Worm (Caenorhabditis elegans) whole organism, L1 larva: ENCODE results near the gene btb-20.

Experiments used
- C34B4.2 ChIP-seq: sonication (generic microtip); optimal IDR thresholded peaks from 2 replicates; lab custom pipeline; 2017; ENCODE audit warnings: mild to moderate bottlenecking, missing genetic modification characterization, missing compliant biosample characterization
- Y116A8C.19 ChIP-seq: sonication (generic microtip); optimal IDR thresholded peaks from 2 replicates; lab custom pipeline; 2016; ENCODE audit warnings: missing compliant biosample characterization, missing genetic modification characterization, borderline replicate concordance
- ama-1 ChIP-seq: fragments of 150-350 bp; optimal IDR thresholded peaks from 2 replicates; lab custom pipeline; 2014
- blmp-1 ChIP-seq: fragments of 150-350 bp; optimal IDR thresholded peaks from 2 replicates; lab custom pipeline; 2014; ENCODE audit warnings: missing biosample characterization, missing genetic modification characterization
- ceh-82 ChIP-seq, 3 experiments: fragments of 150-350 bp in 1 of 3; sonication (generic microtip) in 2 of 3; optimal IDR thresholded peaks; 2 replicates each; lab custom pipeline; 2014 to 2017; ENCODE audit warnings: missing biosample characterization in 3 of 3, missing genetic modification characterization in 3 of 3
- ceh-88 ChIP-seq: fragments of 200-800 bp; sonication (Bioruptor generic); IDR thresholded peaks from 2 replicates; pipeline ENCODE4 v1.3.6; 2022; ENCODE audit warnings: missing genetic modification characterization, missing compliant biosample characterization
- dpl-1 ChIP-seq, 3 experiments: fragments of 150-350 bp in 2 of 3; sonication (generic microtip) in 1 of 3; optimal IDR thresholded peaks; 2 replicates each; lab custom pipeline; 2014 to 2017; ENCODE audit warnings: missing biosample characterization in 3 of 3, missing genetic modification characterization in 3 of 3, missing genetic modification reagents in 3 of 3
- dsc-1 ChIP-seq: sonication (generic microtip); optimal IDR thresholded peaks from 2 replicates; lab custom pipeline; 2016; ENCODE audit warnings: mild to moderate bottlenecking, missing genetic modification characterization, missing compliant biosample characterization
- efl-1 ChIP-seq, 4 experiments: fragments of 150-350 bp; optimal IDR thresholded peaks in 3 of 4; peaks in 1 of 4; 1 replicate in 1 of 4; 2 replicates in 3 of 4; lab custom pipeline; 2014; ENCODE audit warnings: missing biosample characterization in 2 of 4, missing genetic modification characterization in 2 of 4, missing genetic modification reagents in 2 of 4
- efl-3 ChIP-seq: fragments of 200-800 bp; sonication (Bioruptor generic); optimal IDR thresholded peaks from 2 replicates; lab custom pipeline; 2018; ENCODE audit warnings: mild to moderate bottlenecking, missing genetic modification characterization, missing compliant biosample characterization
- egl-13 ChIP-seq: sonication (generic microtip); optimal IDR thresholded peaks from 2 replicates; lab custom pipeline; 2016; ENCODE audit warnings: missing genotype, missing genetic modification reagents, missing genetic modification characterization, missing compliant biosample characterization
- elt-3 ChIP-seq, 6 experiments: fragments of 150-350 bp in 1 of 6; sonication (generic microtip); optimal IDR thresholded peaks; 2 replicates each; lab custom pipeline; 2017 to 2018; ENCODE audit warnings: missing biosample characterization in 6 of 6, missing genetic modification characterization in 6 of 6, inconsistent platforms in 1 of 6
- ets-5 ChIP-seq: fragments of 200-800 bp; sonication (Bioruptor generic); IDR thresholded peaks from 2 replicates; pipeline ENCODE4 v1.3.6; 2022; ENCODE audit warnings: missing genetic modification characterization, missing compliant biosample characterization
- grh-1 ChIP-seq: fragments of 200-800 bp; sonication (Bioruptor generic); IDR thresholded peaks from 2 replicates; pipeline ENCODE4 v1.3.6; 2022; ENCODE audit warnings: missing genetic modification reagents, missing genetic modification characterization, missing compliant biosample characterization
- irx-1 ChIP-seq: sonication (generic microtip); optimal IDR thresholded peaks from 2 replicates; lab custom pipeline; 2016; ENCODE audit warnings: missing genetic modification characterization, missing compliant biosample characterization
- jun-1 ChIP-seq: fragments of 150-350 bp; optimal IDR thresholded peaks from 2 replicates; lab custom pipeline; 2014; ENCODE audit warnings: missing biosample characterization, missing genetic modification reagents, missing genetic modification characterization
- lin-13 ChIP-seq: fragments of 150-350 bp; optimal IDR thresholded peaks from 2 replicates; lab custom pipeline; 2014; ENCODE audit warnings: missing biosample characterization, missing genetic modification reagents, missing genetic modification characterization
- lin-14 ChIP-seq: fragments of 200-800 bp; sonication (Bioruptor generic); optimal IDR thresholded peaks from 2 replicates; lab custom pipeline; 2018; ENCODE audit warnings: mild to moderate bottlenecking, missing genetic modification characterization, moderate library complexity, missing compliant biosample characterization
- lin-15B ChIP-seq: fragments of 150-350 bp; sonication (generic microtip); optimal IDR thresholded peaks from 3 replicates; lab custom pipeline; 2014; ENCODE audit warnings: missing biosample characterization, missing genetic modification characterization
- lin-35 ChIP-seq, 2 experiments: fragments of 150-350 bp; optimal IDR thresholded peaks; 2 replicates each; lab custom pipeline; 2014; ENCODE audit warnings: missing biosample characterization in 2 of 2, missing genetic modification characterization in 2 of 2, missing genetic modification reagents in 2 of 2
- lin-39 ChIP-seq: fragments of 150-350 bp; optimal IDR thresholded peaks from 2 replicates; lab custom pipeline; 2014; ENCODE audit warnings: missing biosample characterization, missing genetic modification reagents, missing genetic modification characterization
- mab-9 ChIP-seq: fragments of 200-800 bp; sonication (Bioruptor generic); IDR thresholded peaks from 2 replicates; pipeline ENCODE4 v1.3.6; 2022; ENCODE audit warnings: missing genetic modification reagents, missing genetic modification characterization, missing compliant biosample characterization
- mdl-1 ChIP-seq, 2 experiments: fragments of 150-350 bp; optimal IDR thresholded peaks; 2 replicates each; lab custom pipeline; 2014 to 2017; ENCODE audit warnings: missing biosample characterization in 2 of 2, missing genetic modification characterization in 2 of 2, inconsistent platforms in 1 of 2
- mef-2 ChIP-seq: fragments of 150-350 bp; optimal IDR thresholded peaks from 2 replicates; lab custom pipeline; 2014; ENCODE audit warnings: missing biosample characterization, missing genetic modification characterization
- mep-1 ChIP-seq: fragments of 150-350 bp; optimal IDR thresholded peaks from 2 replicates; lab custom pipeline; 2014; ENCODE audit warnings: missing biosample characterization, missing genetic modification characterization
- nhr-19 ChIP-seq: fragments of 200-800 bp; sonication (Bioruptor generic); conservative IDR thresholded peaks from 2 replicates; pipeline ENCODE4 v1.3.6; 2022; ENCODE audit warnings: missing genetic modification characterization, missing compliant biosample characterization
- nhr-77 ChIP-seq: fragments of 150-350 bp; optimal IDR thresholded peaks from 2 replicates; lab custom pipeline; 2014; ENCODE audit warnings: missing biosample characterization, missing genetic modification characterization
- nhr-84 ChIP-seq: sonication (generic microtip); optimal IDR thresholded peaks from 2 replicates; lab custom pipeline; 2017; ENCODE audit warnings: missing biosample characterization, missing genetic modification characterization
- nhr-85 ChIP-seq: sonication (generic microtip); peaks from one replicate; lab custom pipeline; 2016; ENCODE audit warnings: missing genetic modification characterization, inconsistent platforms, missing compliant biosample characterization
- nhr-90 ChIP-seq: sonication (generic microtip); optimal IDR thresholded peaks from 2 replicates; lab custom pipeline; 2016; ENCODE audit warnings: mild to moderate bottlenecking, missing genetic modification characterization, missing compliant biosample characterization; ENCODE audit not compliant: poor library complexity
- pax-3 ChIP-seq: fragments of 200-800 bp; sonication (Bioruptor generic); optimal IDR thresholded peaks from 2 replicates; lab custom pipeline; 2018; ENCODE audit warnings: mild to moderate bottlenecking, missing genetic modification characterization, moderate library complexity, missing compliant biosample characterization
- rnt-1 ChIP-seq: sonication (generic microtip); optimal IDR thresholded peaks from 2 replicates; lab custom pipeline; 2016; ENCODE audit warnings: mild to moderate bottlenecking, missing genetic modification characterization, moderate library complexity, missing compliant biosample characterization
- skn-1 ChIP-seq: fragments of 150-350 bp; optimal IDR thresholded peaks from 2 replicates; lab custom pipeline; 2014; ENCODE audit warnings: missing biosample characterization, missing genetic modification characterization
- snpc-4 ChIP-seq: fragments of 150-350 bp; optimal IDR thresholded peaks from 2 replicates; lab custom pipeline; 2014; ENCODE audit warnings: missing biosample characterization, missing genetic modification characterization
- sup-37 ChIP-seq: fragments of 200-800 bp; sonication (Bioruptor generic); optimal IDR thresholded peaks from 2 replicates; lab custom pipeline; 2018; ENCODE audit warnings: mild to moderate bottlenecking, missing genetic modification characterization, missing compliant biosample characterization
- swsn-7 ChIP-seq: sonication (generic microtip); optimal IDR thresholded peaks from 2 replicates; lab custom pipeline; 2016; ENCODE audit warnings: missing genetic modification characterization, missing compliant biosample characterization
- unc-130 ChIP-seq: fragments of 150-350 bp; optimal IDR thresholded peaks from 2 replicates; lab custom pipeline; 2017; ENCODE audit warnings: missing biosample characterization, missing genetic modification characterization, inconsistent platforms
- unc-30 ChIP-seq: sonication (generic microtip); optimal IDR thresholded peaks from 2 replicates; lab custom pipeline; 2017; ENCODE audit warnings: missing biosample characterization, missing genetic modification characterization
- vab-15 ChIP-seq: sonication (generic microtip); optimal IDR thresholded peaks from 2 replicates; lab custom pipeline; 2017; ENCODE audit warnings: missing genotype, mild to moderate bottlenecking, missing genetic modification characterization, missing compliant biosample characterization
- zag-1 ChIP-seq: fragments of 150-350 bp; optimal IDR thresholded peaks from 2 replicates; lab custom pipeline; 2014; ENCODE audit warnings: missing biosample characterization, missing genetic modification characterization
- zip-4 ChIP-seq: fragments of 200-800 bp; sonication (Bioruptor generic); optimal IDR thresholded peaks from 2 replicates; lab custom pipeline; 2018; ENCODE audit warnings: mild to moderate bottlenecking, missing genetic modification characterization, moderate library complexity, missing compliant biosample characterization

The btb-20 gene

ce11 chrII:14488661-14489060, 34.7 kb downstream of the btb-20 start, which contains the start of gene usp-14 (continued):
- peak; percentile 96 for TF ChIP-seq skn-1
- TF ChIP-seq swsn-7 (tag; lab: Kevin White, UChicago): peak; percentile 66
- TF ChIP-seq unc-130 (tag; lab: Kevin White, UChicago): peak; percentile 30
- no peak for TF ChIP-seq lin-39 (tag; lab: Kevin White, UChicago)
- TF ChIP-seq lin-13 (GFP tag; lab: Kevin White, UChicago): no peak
- TF ChIP-seq dpl-1 (GFP tag; optimal IDR thresholded peaks at IDR 0.05; lab: Kevin White, UChicago): peak; percentile 74 to 87 (median 87)
- peak; percentile 51 for TF ChIP-seq irx-1
- TF ChIP-seq egl-13 (tag; lab: Kevin White, UChicago): peak; percentile 20
- TF ChIP-seq dsc-1 (tag; lab: Kevin White, UChicago): peak; percentile 40
- TF ChIP-seq Y116A8C.19 (tag; lab: Kevin White, UChicago): no peak
- TF ChIP-seq ceh-82 (tag; optimal IDR thresholded peaks at IDR 0.05; lab: Kevin White, UChicago): peak in 2 of 3 experiments; percentile 48 to 51
- TF ChIP-seq elt-3 (tag; optimal IDR thresholded peaks at IDR 0.05; lab: Kevin White, UChicago): peak in 1 of 6 experiments; percentile 21

- TF ChIP-seq nhr-19 (GFP tag; lab: Robert Waterston, UW): no peak
- TF ChIP-seq efl-1 (optimal IDR thresholded peaks at IDR 0.05; lab: Kevin White, UChicago): no peak
- TF ChIP-seq efl-1 (GFP tag; optimal IDR thresholded peaks at IDR 0.05 in 1 of 2; lab: Kevin White, UChicago): peak in 1 of 2 experiments; percentile 62
These were observed 39.5 kb downstream of the btb-20 start for ce11 chrII:14483813-14484212.

- TF ChIP-seq elt-3 (tag; optimal IDR thresholded peaks at IDR 0.05; lab: Kevin White, UChicago) (peak in 1 of 6 experiments; percentile 21), grh-1 (GFP tag; lab: Robert Waterston, UW) (peak; percentile 48), sup-37 (GFP tag; lab: Kevin White, UChicago) (no peak), mef-2 (tag; lab: Kevin White, UChicago) (no peak), ets-5 (GFP tag; lab: Robert Waterston, UW) (no peak), lin-15B (tag; lab: Kevin White, UChicago) (no peak), lin-39 (tag; lab: Kevin White, UChicago) (no peak), nhr-90 (tag; lab: Kevin White, UChicago) (no peak), C34B4.2 (tag; lab: Kevin White, UChicago) (no peak), ceh-88 (GFP tag; lab: Robert Waterston, UW) (no peak), pax-3 (tag; lab: Kevin White, UChicago) (no peak), vab-15 (tag; lab: Kevin White, UChicago) (no peak), mep-1 (tag; lab: Kevin White, UChicago) (no peak), irx-1 (no peak), nhr-77 (no peak), swsn-7 (tag; lab: Kevin White, UChicago) (no peak), jun-1 (tag; lab: Kevin White, UChicago) (no peak), lin-35 (GFP tag; optimal IDR thresholded peaks at IDR 0.05; lab: Kevin White, UChicago) (no peak), rnt-1 (tag; lab: Kevin White, UChicago) (no peak), efl-1 (optimal IDR thresholded peaks at IDR 0.05; lab: Kevin White, UChicago) (no peak), efl-1 (GFP tag; optimal IDR thresholded peaks at IDR 0.05 in 1 of 2; lab: Kevin White, UChicago) (no peak), mab-9 (GFP tag; lab: Robert Waterston, UW) (no peak), zip-4 (GFP tag; lab: Kevin White, UChicago) (no peak), mdl-1 (tag; optimal IDR thresholded peaks at IDR 0.05; lab: Kevin White, UChicago) (no peak), skn-1 (no peak), blmp-1 (peak; percentile 84), nhr-85 (tag; lab: Kevin White, UChicago) (peak; percentile 4), nhr-84 (tag; lab: Kevin White, UChicago) (no peak), lin-14 (no peak), efl-3 (GFP tag; lab: Kevin White, UChicago) (no peak), egl-13 (tag; lab: Kevin White, UChicago) (no peak), unc-30 (no peak), zag-1 (tag; lab: Kevin White, UChicago) (no peak), snpc-4 (tag; lab: Kevin White, UChicago) (no peak), Y116A8C.19 (tag; lab: Kevin White, UChicago) (no peak), ama-1 (no peak)
These were observed 42.5 kb downstream of the btb-20 start for ce11 chrII:14480772-14481171.
